Worm (Caenorhabditis elegans): ENCODE data around the gene srsx-35.

Gene srsx-35

ce11 chrV:20681824-20682223 is 604 bp downstream of the srsx-35 start:
- TF ChIP-seq unc-30 (tag; optimal IDR thresholded peaks at IDR 0.05) (no peak), snpc-4 (tag; optimal IDR thresholded peaks at IDR 0.05) (peak; percentile 86)

- no peak for TF ChIP-seq blmp-1 (tag; optimal IDR thresholded peaks at IDR 0.05)
- no peak for TF ChIP-seq sox-4 (tag; optimal IDR thresholded peaks at IDR 0.05)
- no peak for TF ChIP-seq ceh-82 (tag; optimal IDR thresholded peaks at IDR 0.05)
- TF ChIP-seq egl-13 (tag; optimal IDR thresholded peaks at IDR 0.05), result no peak
- TF ChIP-seq C34B4.2 (tag; optimal IDR thresholded peaks at IDR 0.05), result no peak
- no peak for TF ChIP-seq ama-1 (optimal IDR thresholded peaks at IDR 0.05)
- TF ChIP-seq fos-1 (tag; optimal IDR thresholded peaks at IDR 0.05), result no peak
- TF ChIP-seq irx-1 (tag; optimal IDR thresholded peaks at IDR 0.05), result no peak
- TF ChIP-seq ztf-4 (tag; optimal IDR thresholded peaks at IDR 0.05), result no peak
- no peak for TF ChIP-seq nhr-77 (tag; optimal IDR thresholded peaks at IDR 0.05)
- no peak for TF ChIP-seq swsn-7 (tag; optimal IDR thresholded peaks at IDR 0.05)
- TF ChIP-seq nhr-237 (tag; optimal IDR thresholded peaks at IDR 0.05), result no peak
- no peak for TF ChIP-seq grh-1 (GFP tag; IDR thresholded peaks at IDR 0.05)
- TF ChIP-seq nhr-11 (tag; optimal IDR thresholded peaks at IDR 0.05), result no peak
These were observed 1.1 kb downstream of the srsx-35 start for ce11 chrV:20682309-20682708.

ce11 chrV:20685383-20685782 is 4.2 kb downstream of the srsx-35 start, which contains the start of gene klf-2:
Gene klf-2, plus strand, starts transcription at chrV:20685683.
- TF ChIP-seq aly-2 (tag; optimal IDR thresholded peaks at IDR 0.05) (no peak), nhr-19 (GFP tag; conservative IDR thresholded peaks at IDR 0.05) (no peak), nhr-28 (tag; optimal IDR thresholded peaks at IDR 0.05) (no peak), ztf-4 (tag; optimal IDR thresholded peaks at IDR 0.05) (no peak), lin-15B (tag; optimal IDR thresholded peaks at IDR 0.05) (no peak), xbp-1 (tag; optimal IDR thresholded peaks at IDR 0.05) (no peak), C16A3.4 (tag; optimal IDR thresholded peaks at IDR 0.05) (no peak), efl-1 (optimal IDR thresholded peaks at IDR 0.05) (no peak), efl-1 (GFP tag; optimal IDR thresholded peaks at IDR 0.05 in 1 of 2) (no peak), hpl-2 (GFP tag; optimal IDR thresholded peaks at IDR 0.05) (no peak), pax-3 (tag; optimal IDR thresholded peaks at IDR 0.05) (no peak), lin-35 (GFP tag; optimal IDR thresholded peaks at IDR 0.05) (no peak)

ce11 chrV:20689481-20690039 is 8.3 kb downstream of the srsx-35 start, which contains the start of gene F53F8.3:
Gene F53F8.3, minus strand, starts transcription at chrV:20689531.
- TF ChIP-seq fkh-4 (tag; optimal IDR thresholded peaks at IDR 0.05; ENCODE audit: borderline replicate concordance) (no peak), unc-86 (tag; optimal IDR thresholded peaks at IDR 0.05) (no peak), lin-35 (GFP tag; optimal IDR thresholded peaks at IDR 0.05) (no peak), pax-3 (tag; optimal IDR thresholded peaks at IDR 0.05) (no peak), skn-1 (tag; optimal IDR thresholded peaks at IDR 0.05) (no peak), unc-130 (tag; optimal IDR thresholded peaks at IDR 0.05) (no peak), nhr-28 (tag; optimal IDR thresholded peaks at IDR 0.05) (no peak), C34B4.2 (tag; optimal IDR thresholded peaks at IDR 0.05) (no peak), ama-1 (optimal IDR thresholded peaks at IDR 0.05) (no peak), tlp-1 (tag; optimal IDR thresholded peaks at IDR 0.05) (no peak), irx-1 (tag; optimal IDR thresholded peaks at IDR 0.05) (no peak), ets-5 (GFP tag; IDR thresholded peaks at IDR 0.05) (no peak), vab-15 (tag; optimal IDR thresholded peaks at IDR 0.05) (no peak), Y116A8C.19 (tag; optimal IDR thresholded peaks at IDR 0.05; ENCODE audit: borderline replicate concordance) (no peak), snpc-4 (tag; optimal IDR thresholded peaks at IDR 0.05) (no peak), elt-3 (tag; optimal IDR thresholded peaks at IDR 0.05) (no peak), dpl-1 (GFP tag; optimal IDR thresholded peaks at IDR 0.05) (no peak), jun-1 (tag; optimal IDR thresholded peaks at IDR 0.05) (no peak), ceh-82 (tag; optimal IDR thresholded peaks at IDR 0.05) (no peak), unc-30 (tag; optimal IDR thresholded peaks at IDR 0.05) (no peak)

Measured in whole organism, L1 larva.